Worm (Caenorhabditis elegans): ENCODE measurements around the gene C07E3.8.

C07E3.8 gene

DNA sequence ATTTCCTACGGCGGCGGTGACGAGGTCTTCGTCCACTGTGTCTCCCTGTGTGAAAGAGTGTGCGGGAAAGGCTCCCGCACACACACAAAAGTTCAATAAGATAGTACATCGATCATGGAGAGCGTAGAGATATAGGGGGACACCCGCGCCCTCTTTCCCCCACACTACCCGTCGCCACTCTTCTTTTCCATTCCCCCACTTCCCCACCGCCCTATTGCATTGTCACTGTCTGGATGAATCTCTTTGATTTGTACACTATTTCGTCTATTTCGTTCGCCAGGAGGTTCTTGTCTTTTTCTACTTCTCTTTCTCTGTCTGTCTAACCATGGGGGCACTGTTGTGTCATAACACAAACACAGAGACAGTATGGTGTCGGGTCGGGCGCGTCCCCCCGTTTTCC lies 30.2 kb downstream of the C07E3.8 start (continued):
- TF ChIP-seq dmd-6 (GFP tag; IDR thresholded peaks at IDR 0.05) (peak; percentile 57), cey-2 (tag; optimal IDR thresholded peaks at IDR 0.05; ENCODE audit: borderline replicate concordance, insufficient read depth) (no peak), unc-62 (GFP tag; optimal IDR thresholded peaks at IDR 0.05 in 1 of 2) (peak in 1 of 2 experiments; percentile 90), unc-62 (tag; optimal IDR thresholded peaks at IDR 0.05) (no peak), dve-1 (tag; optimal IDR thresholded peaks at IDR 0.05; ENCODE audit: insufficient read depth) (peak; percentile 69), mxl-3 (GFP tag; optimal IDR thresholded peaks at IDR 0.05) (peak; percentile 72), tag-97 (GFP tag; IDR thresholded peaks at IDR 0.05) (no peak), dpl-1 (GFP tag; optimal IDR thresholded peaks at IDR 0.05) (peak; percentile 15), nhr-77 (tag; optimal IDR thresholded peaks at IDR 0.05) (peak; percentile 18), nhr-28 (tag; optimal IDR thresholded peaks at IDR 0.05) (peak; percentile 58), egl-43 (GFP tag; IDR thresholded peaks at IDR 0.05) (peak; percentile 54; the same call in 1 of the 2 replicates), ztf-7 (tag; optimal IDR thresholded peaks at IDR 0.05) (no peak), rbr-2 (tag; optimal IDR thresholded peaks at IDR 0.05) (peak; percentile 49), hlh-30 (tag; optimal IDR thresholded peaks at IDR 0.05; ENCODE audit: insufficient read depth) (peak; percentile 67), T26A8.4 (GFP tag; IDR thresholded peaks at IDR 0.05) (peak; percentile 56), zag-1 (tag; optimal IDR thresholded peaks at IDR 0.05) (no peak), mep-1 (tag; optimal IDR thresholded peaks at IDR 0.05) (peak; percentile 82), ceh-28 (tag; optimal IDR thresholded peaks at IDR 0.05) (peak; percentile 11), F49E8.2 (tag; optimal IDR thresholded peaks at IDR 0.05; ENCODE audit: borderline replicate concordance) (no peak), dmd-9 (GFP tag; IDR thresholded peaks at IDR 0.05) (no peak), php-3 (GFP tag; IDR thresholded peaks at IDR 0.05) (no peak), hlh-11 (tag; optimal IDR thresholded peaks at IDR 0.05) (peak; percentile 89), lsy-2 (tag; optimal IDR thresholded peaks at IDR 0.05) (peak; percentile 31 to 51), nhr-48 (tag; optimal IDR thresholded peaks at IDR 0.05) (peak; percentile 26), mdt-29 (GFP tag; IDR thresholded peaks at IDR 0.05) (no peak), spr-1 (tag; optimal IDR thresholded peaks at IDR 0.05) (peak; percentile 26), daf-16 (GFP tag; optimal IDR thresholded peaks at IDR 0.05) (no peak), daf-16 (tag; optimal IDR thresholded peaks at IDR 0.05) (peak; percentile 45), nhr-102 (tag; optimal IDR thresholded peaks at IDR 0.05) (peak; percentile 17)

ce11 chrII:10384680-10385383 lies 32.8 kb downstream of the C07E3.8 start, which contains the start of gene ztf-27:
TSS of gene ztf-27 (plus strand) at chrII:10385333.
- TF ChIP-seq lin-39 (tag; optimal IDR thresholded peaks at IDR 0.05) = no peak
- no peak for TF ChIP-seq unc-130 (GFP tag; optimal IDR thresholded peaks at IDR 0.05)
- no peak for TF ChIP-seq snpc-4 (tag; optimal IDR thresholded peaks at IDR 0.05)
- TF ChIP-seq dpl-1 (GFP tag; optimal IDR thresholded peaks at IDR 0.05) = no peak
- TF ChIP-seq egl-27 (tag; optimal IDR thresholded peaks at IDR 0.05) = no peak
- peak; percentile 39 for TF ChIP-seq mes-2 (tag; optimal IDR thresholded peaks at IDR 0.05; ENCODE audit: poor library complexity, severe bottlenecking)
- no peak for TF ChIP-seq saeg-2 (GFP tag; IDR thresholded peaks at IDR 0.05)
- TF ChIP-seq hlh-30 (tag; optimal IDR thresholded peaks at IDR 0.05; ENCODE audit: insufficient read depth) = peak; percentile 17
- no peak for TF ChIP-seq lir-3 (tag; optimal IDR thresholded peaks at IDR 0.05)
- no peak for TF ChIP-seq lin-15B (tag; optimal IDR thresholded peaks at IDR 0.05)
- no peak for TF ChIP-seq T26A8.4 (GFP tag; IDR thresholded peaks at IDR 0.05)
- TF ChIP-seq ceh-20 (GFP tag; IDR thresholded peaks at IDR 0.05) = no peak
- no peak for TF ChIP-seq daf-19 (GFP tag; conservative IDR thresholded peaks at IDR 0.05)
- no peak for TF ChIP-seq spr-3 (GFP tag; optimal IDR thresholded peaks at IDR 0.05)
- no peak for TF ChIP-seq ceh-62 (tag; optimal IDR thresholded peaks at IDR 0.05)
- no peak for TF ChIP-seq zip-2 (tag; optimal IDR thresholded peaks at IDR 0.05)
- TF ChIP-seq dmd-6 (GFP tag; IDR thresholded peaks at IDR 0.05) = 0 out of 2 replicates have a peak, but pooled peaks have one; percentile 6
- no peak for TF ChIP-seq nhr-11 (tag; optimal IDR thresholded peaks at IDR 0.05)
- TF ChIP-seq mep-1 (tag; optimal IDR thresholded peaks at IDR 0.05) = peak; percentile 56
- TF ChIP-seq Y5F2A.4 (GFP tag; optimal IDR thresholded peaks at IDR 0.05) = no peak
- TF ChIP-seq nhr-42 (GFP tag; IDR thresholded peaks at IDR 0.05) = no peak
- no peak for TF ChIP-seq jun-1 (tag; optimal IDR thresholded peaks at IDR 0.05)
- no peak for TF ChIP-seq ceh-82 (tag; optimal IDR thresholded peaks at IDR 0.05)
- TF ChIP-seq nhr-28 (tag; optimal IDR thresholded peaks at IDR 0.05) = peak; percentile 36
- TF ChIP-seq nhr-48 (tag; optimal IDR thresholded peaks at IDR 0.05) = no peak
- no peak for TF ChIP-seq daf-16 (GFP tag; optimal IDR thresholded peaks at IDR 0.05)
- TF ChIP-seq daf-16 (tag; optimal IDR thresholded peaks at IDR 0.05) = peak; percentile 84
- no peak for TF ChIP-seq F44E2.7 (GFP tag; IDR thresholded peaks at IDR 0.05)
- 0 out of 2 replicates have a peak, but pooled peaks have one; percentile 4 for TF ChIP-seq egl-43 (GFP tag; IDR thresholded peaks at IDR 0.05)
- no peak for TF ChIP-seq ces-1 (GFP tag; optimal IDR thresholded peaks at IDR 0.05)
